Fruit fly (Drosophila melanogaster) whole organism, embryonic: ENCODE results near the gene Lrrk.
A peak's percentile ranks its signal among the peaks of the same experiment; 100 is the strongest.

Experiments
- Ada2b ChIP-seq: fragments of 200-800 bp; sonication (Bioruptor generic); IDR thresholded peaks from 2 replicates; pipeline ENCODE4 v1.3.6; 2022; ENCODE audit warnings: missing biosample characterization, missing genetic modification characterization
- Atf6 ChIP-seq: fragments of 200-800 bp; sonication (Bioruptor generic); IDR thresholded peaks from 2 replicates; pipeline ENCODE4 v1.3.6; 2022; ENCODE audit warnings: missing biosample characterization, missing genetic modification characterization
- Bgb ChIP-seq: fragments of 200-800 bp; sonication (Bioruptor generic); IDR thresholded peaks from 2 replicates; pipeline ENCODE4 v1.3.6; 2022; ENCODE audit warnings: missing biosample characterization, missing genetic modification characterization; ENCODE audit not compliant: partially characterized antibody
- CG1024 ChIP-seq: fragments of 200-800 bp; sonication (Bioruptor generic); IDR thresholded peaks from 2 replicates; pipeline ENCODE4 v1.3.6; 2022; ENCODE audit warnings: missing biosample characterization, missing genetic modification characterization
- CG12744 ChIP-seq: fragments of 200-800 bp; sonication (Bioruptor generic); optimal IDR thresholded peaks from 2 replicates; lab custom pipeline; 2016; ENCODE audit warnings: missing biosample characterization, missing genetic modification characterization
- CG13287 ChIP-seq: fragments of 200-800 bp; sonication (Bioruptor generic); IDR thresholded peaks from 2 replicates; pipeline ENCODE4 v1.3.6; 2022; ENCODE audit warnings: missing biosample characterization, missing genetic modification characterization; ENCODE audit not compliant: partially characterized antibody
- CG13296 ChIP-seq: fragments of 200-800 bp; sonication (Bioruptor generic); optimal IDR thresholded peaks from 3 replicates; lab custom pipeline; 2018; ENCODE audit warnings: missing biosample characterization, mild to moderate bottlenecking, missing genetic modification characterization
- CG13894 ChIP-seq: fragments of 200-800 bp; sonication (Bioruptor generic); optimal IDR thresholded peaks from 3 replicates; lab custom pipeline; 2018; ENCODE audit warnings: missing biosample characterization, mild to moderate bottlenecking, missing genetic modification characterization, moderate library complexity
- CG14710 ChIP-seq: fragments of 200-800 bp; sonication (Bioruptor generic); optimal IDR thresholded peaks from 3 replicates; lab custom pipeline; 2019; ENCODE audit warnings: missing biosample characterization, mild to moderate bottlenecking, missing genetic modification characterization, moderate library complexity
- CG14965 ChIP-seq: fragments of 200-800 bp; sonication (Bioruptor generic); optimal IDR thresholded peaks from 2 replicates; lab custom pipeline; 2016; ENCODE audit warnings: missing biosample characterization, missing genetic modification characterization, borderline replicate concordance
- CG1529 ChIP-seq: fragments of 200-800 bp; sonication (Bioruptor generic); optimal IDR thresholded peaks from 3 replicates; lab custom pipeline; 2018; ENCODE audit warnings: missing biosample characterization, missing genetic modification characterization
- CG15696 ChIP-seq: fragments of 200-800 bp; sonication (Bioruptor generic); optimal IDR thresholded peaks from 2 replicates; lab custom pipeline; 2019; ENCODE audit warnings: missing biosample characterization, mild to moderate bottlenecking, missing genetic modification characterization, moderate library complexity
- CG1647 ChIP-seq: fragments of 200-800 bp; sonication (Bioruptor generic); optimal IDR thresholded peaks from 3 replicates; lab custom pipeline; 2016; ENCODE audit warnings: missing biosample characterization, missing genetic modification characterization
- CG16815 ChIP-seq: fragments of 200-800 bp; sonication (Bioruptor generic); optimal IDR thresholded peaks from 3 replicates; lab custom pipeline; 2017; ENCODE audit warnings: missing biosample characterization, mild to moderate bottlenecking, missing genetic modification characterization
- CG17361 ChIP-seq: fragments of 200-800 bp; sonication (Bioruptor generic); IDR thresholded peaks from 3 replicates; pipeline ENCODE4 v1.3.6; 2022; ENCODE audit warnings: missing biosample characterization, missing genetic modification characterization
- CG17385 ChIP-seq: fragments of 200-800 bp; sonication (Bioruptor generic); optimal IDR thresholded peaks from 3 replicates; lab custom pipeline; 2018; ENCODE audit warnings: missing biosample characterization, mild to moderate bottlenecking, missing genetic modification characterization
- CG2116 ChIP-seq: fragments of 200-800 bp; sonication (Bioruptor generic); optimal IDR thresholded peaks from 3 replicates; lab custom pipeline; 2018; ENCODE audit warnings: missing biosample characterization, mild to moderate bottlenecking, missing genetic modification characterization
- CG31441 ChIP-seq: fragments of 200-800 bp; sonication (Bioruptor generic); IDR thresholded peaks from 2 replicates; pipeline ENCODE4 v1.3.6; 2022; ENCODE audit warnings: missing biosample characterization, missing genetic modification characterization
- CG3726 ChIP-seq: fragments of 200-800 bp; sonication (Bioruptor generic); IDR thresholded peaks from 3 replicates; pipeline ENCODE4, ENCODE4 v1.3.6; 2022; ENCODE audit warnings: missing biosample characterization, missing genetic modification characterization
- CG6683 ChIP-seq: fragments of 200-800 bp; sonication (Bioruptor generic); optimal IDR thresholded peaks from 2 replicates; lab custom pipeline; 2017; ENCODE audit warnings: missing biosample characterization, mild to moderate bottlenecking, missing genetic modification characterization, missing genetic modification reagents
- CG6791 ChIP-seq: fragments of 200-800 bp; sonication (Bioruptor generic); IDR thresholded peaks from 3 replicates; pipeline ENCODE4 v1.3.6; 2022; ENCODE audit warnings: missing biosample characterization, missing genetic modification characterization; ENCODE audit not compliant: partially characterized antibody
- CG6854 ChIP-seq: fragments of 200-800 bp; sonication (Bioruptor generic); optimal IDR thresholded peaks from 3 replicates; lab custom pipeline; 2017; ENCODE audit warnings: missing biosample characterization, mild to moderate bottlenecking, missing genetic modification characterization
- CG8478 ChIP-seq: fragments of >200 bp; optimal IDR thresholded peaks from 2 replicates; lab custom pipeline; 2018
- Chrac-16 ChIP-seq: fragments of 200-800 bp; sonication (Bioruptor generic); optimal IDR thresholded peaks from 3 replicates; lab custom pipeline; 2016; ENCODE audit warnings: missing biosample characterization, missing genetic modification characterization
- CoRest ChIP-seq: fragments of 200-800 bp; sonication (Bioruptor generic); optimal IDR thresholded peaks from 3 replicates; lab custom pipeline; 2018; ENCODE audit warnings: missing biosample characterization, mild to moderate bottlenecking, missing genetic modification characterization, moderate library complexity
- CrebB ChIP-seq: fragments of 200-800 bp; sonication (Bioruptor generic); optimal IDR thresholded peaks from 3 replicates; lab custom pipeline; 2018; ENCODE audit warnings: missing biosample characterization, mild to moderate bottlenecking, missing genetic modification characterization
- Doc2 ChIP-seq: fragments of 200-800 bp; sonication (Bioruptor generic); IDR thresholded peaks from 2 replicates; pipeline ENCODE4 v1.3.6; 2022; ENCODE audit warnings: missing biosample characterization, missing genetic modification characterization
- Hey ChIP-seq: fragments of 200-800 bp; sonication (Bioruptor generic); optimal IDR thresholded peaks from 3 replicates; lab custom pipeline; 2018; ENCODE audit warnings: missing biosample characterization, mild to moderate bottlenecking, missing genetic modification characterization
- Hr3 ChIP-seq: fragments of 200-800 bp; sonication (Bioruptor generic); optimal IDR thresholded peaks from 3 replicates; lab custom pipeline; 2016; ENCODE audit warnings: missing biosample characterization, missing genetic modification characterization
- Mad ChIP-seq: fragments of 200-800 bp; sonication (Bioruptor generic); optimal IDR thresholded peaks from 2 replicates; lab custom pipeline; 2016; ENCODE audit warnings: missing biosample characterization, missing genetic modification characterization
- Side ChIP-seq: fragments of 200-800 bp; sonication (Bioruptor generic); optimal IDR thresholded peaks from 2 replicates; lab custom pipeline; 2016; ENCODE audit warnings: missing biosample characterization, missing genetic modification characterization
- Sry-δ ChIP-seq: fragments of 200-800 bp; sonication (Bioruptor generic); optimal IDR thresholded peaks from 2 replicates; lab custom pipeline; 2016; ENCODE audit warnings: missing biosample characterization, missing genetic modification characterization
- amos ChIP-seq: fragments of 200-800 bp; sonication (Bioruptor generic); IDR thresholded peaks from 2 replicates; pipeline ENCODE4 v1.3.6; 2022; ENCODE audit warnings: missing biosample characterization, missing genetic modification characterization; ENCODE audit not compliant: partially characterized antibody
- ash1 ChIP-seq: fragments of 200-800 bp; sonication (Bioruptor generic); optimal IDR thresholded peaks from 2 replicates; lab custom pipeline; 2018; ENCODE audit warnings: missing biosample characterization, mild to moderate bottlenecking, missing genetic modification characterization
- bowl ChIP-seq: fragments of 200-800 bp; sonication (Bioruptor generic); IDR thresholded peaks from 2 replicates; pipeline ENCODE4 v1.3.6; 2022; ENCODE audit warnings: missing biosample characterization, missing genetic modification characterization
- danr ChIP-seq: fragments of 200-800 bp; sonication (Bioruptor generic); IDR thresholded peaks from 2 replicates; pipeline ENCODE4 v1.3.6; 2022; ENCODE audit warnings: missing biosample characterization, missing genetic modification characterization
- fu2 ChIP-seq: fragments of 200-800 bp; sonication (Bioruptor generic); optimal IDR thresholded peaks from 2 replicates; lab custom pipeline; 2016; ENCODE audit warnings: missing biosample characterization, missing genetic modification characterization
- ind ChIP-seq: fragments of 200-800 bp; sonication (Bioruptor generic); optimal IDR thresholded peaks from 3 replicates; lab custom pipeline; 2016; ENCODE audit warnings: missing biosample characterization, missing genetic modification characterization
- kni ChIP-seq: fragments of 200-800 bp; sonication (Bioruptor generic); optimal IDR thresholded peaks from 3 replicates; lab custom pipeline; 2017; ENCODE audit warnings: mild to moderate bottlenecking, missing biosample characterization, missing genetic modification reagents, missing genetic modification characterization
- odd ChIP-seq: fragments of 200-800 bp; sonication (Bioruptor generic); optimal IDR thresholded peaks from 2 replicates; lab custom pipeline; 2017; ENCODE audit warnings: missing biosample characterization, mild to moderate bottlenecking, missing genetic modification characterization
- sens ChIP-seq: fragments of 200-800 bp; sonication (Bioruptor generic); peaks from one replicate; lab custom pipeline; 2016; ENCODE audit warnings: missing biosample characterization, missing genetic modification characterization
- shn ChIP-seq: fragments of 200-800 bp; sonication (Bioruptor generic); optimal IDR thresholded peaks from 3 replicates; lab custom pipeline; 2016; ENCODE audit warnings: missing biosample characterization, missing genetic modification characterization
- sim ChIP-seq: fragments of 200-800 bp; sonication (Bioruptor generic); IDR thresholded peaks from 2 replicates; pipeline ENCODE4 v1.3.6; 2022; ENCODE audit warnings: missing biosample characterization, missing genetic modification characterization
- slp2 ChIP-seq: fragments of 200-800 bp; sonication (Bioruptor generic); optimal IDR thresholded peaks from 2 replicates; lab custom pipeline; 2016; ENCODE audit warnings: missing biosample characterization, missing genetic modification characterization
- trem ChIP-seq: fragments of 200-800 bp; optimal IDR thresholded peaks from 3 replicates; lab custom pipeline; 2019; ENCODE audit warnings: missing biosample characterization, mild to moderate bottlenecking, missing genetic modification characterization, moderate library complexity
- unc-4 ChIP-seq: fragments of 200-800 bp; sonication (Bioruptor generic); IDR thresholded peaks from 2 replicates; pipeline ENCODE4 v1.3.6; 2022; ENCODE audit warnings: missing biosample characterization, missing genetic modification characterization; ENCODE audit not compliant: partially characterized antibody
- wek ChIP-seq: fragments of 200-800 bp; sonication (Bioruptor generic); optimal IDR thresholded peaks from 3 replicates; lab custom pipeline; 2018; ENCODE audit warnings: missing biosample characterization, mild to moderate bottlenecking, missing genetic modification characterization, moderate library complexity
- wor ChIP-seq: fragments of 200-800 bp; sonication (Bioruptor generic); IDR thresholded peaks from 2 replicates; pipeline ENCODE4 v1.3.6; 2022; ENCODE audit warnings: missing biosample characterization, missing genetic modification characterization
- z ChIP-seq: fragments of 200-800 bp; sonication (Bioruptor generic); IDR thresholded peaks from 3 replicates; pipeline ENCODE4 v1.3.6; 2022; ENCODE audit warnings: missing biosample characterization, missing genetic modification characterization

Gene Lrrk

dm6 chr3R:20594194-20595144 lies 40.8 kb upstream of the Lrrk start (continued):
- TF ChIP-seq odd (GFP tag; lab: Kevin White, UChicago) (peak; percentile 85), CG13894 (tag; lab: Kevin White, UChicago) (no peak), Ada2b (GFP tag; lab: Robert Waterston, UW) (peak; percentile 67), CG1024 (GFP tag; lab: Robert Waterston, UW) (peak; percentile 49; the same call in 1 of the 2 replicates), CG14965 (GFP tag; lab: Kevin White, UChicago) (no peak), CG16815 (peak; percentile 89), Hey (tag; lab: Kevin White, UChicago) (no peak), CG3726 (peak; percentile 52; the same call in 2 of the 3 replicates), ind (GFP tag; lab: Kevin White, UChicago) (peak; percentile 76), Chrac-16 (GFP tag; lab: Kevin White, UChicago) (peak; percentile 68), CG2116 (GFP tag; lab: Kevin White, UChicago) (peak; percentile 50), fu2 (GFP tag; lab: Kevin White, UChicago) (no peak), wor (GFP tag; lab: Robert Waterston, UW) (peak; percentile 86), Hr3 (GFP tag; lab: Kevin White, UChicago) (peak; percentile 85), kni (GFP tag; lab: Kevin White, UChicago) (peak; percentile 23), CG8478 (lab: Kevin White, UChicago) (no peak), Mad (GFP tag; lab: Kevin White, UChicago) (no peak), CG12744 (GFP tag; lab: Kevin White, UChicago) (no peak), ash1 (GFP tag; lab: Kevin White, UChicago) (no peak), CG1647 (GFP tag; lab: Kevin White, UChicago) (peak; percentile 25), sim (GFP tag; lab: Robert Waterston, UW) (peak; percentile 79), CrebB (no peak), slp2 (no peak), CG1529 (GFP tag; lab: Kevin White, UChicago) (peak; percentile 71), CG17385 (GFP tag; lab: Kevin White, UChicago) (peak; percentile 82), Doc2 (GFP tag; lab: Robert Waterston, UW) (0 out of 2 replicates have a peak, but pooled peaks have one; percentile 14), CG13296 (GFP tag; lab: Kevin White, UChicago) (peak; percentile 83), unc-4 (no peak), CG15696 (tag; lab: Kevin White, UChicago) (peak; percentile 96), trem (tag; lab: Kevin White, UChicago) (peak; percentile 90), CoRest (peak; percentile 95), CG17361 (GFP tag; lab: Robert Waterston, UW) (peak; percentile 98), bowl (GFP tag; lab: Robert Waterston, UW) (peak; percentile 28; the same call in 1 of the 2 replicates), CG6791 (no peak), CG6683 (GFP tag; lab: Kevin White, UChicago) (peak; percentile 80), Side (GFP tag; lab: Kevin White, UChicago) (peak; percentile 27), amos (GFP tag; lab: Robert Waterston, UW) (no peak), z (GFP tag; lab: Robert Waterston, UW) (no peak), CG6854 (peak; percentile 41), Sry-δ (GFP tag; lab: Kevin White, UChicago) (no peak), sens (GFP tag; lab: Kevin White, UChicago) (peak; percentile 92), wek (GFP tag; lab: Kevin White, UChicago) (no peak), CG13287 (GFP tag; lab: Robert Waterston, UW) (no peak), Atf6 (peak; percentile 28; the same call in 1 of the 2 replicates), shn (GFP tag; lab: Kevin White, UChicago) (no peak), danr (peak; percentile 68), CG31441 (peak; percentile 95), Bgb (GFP tag; lab: Robert Waterston, UW) (no peak), CG14710 (tag; lab: Kevin White, UChicago) (peak; percentile 98)
